Fruit fly (Drosophila melanogaster): ENCODE measurements around the gene CG46507.
"Not testable (repeated sequence)": the region's sequence is repeated elsewhere in the genome, so short reads cannot be mapped to it uniquely, and the experiment has no call there.

The CG46507 gene

DNA sequence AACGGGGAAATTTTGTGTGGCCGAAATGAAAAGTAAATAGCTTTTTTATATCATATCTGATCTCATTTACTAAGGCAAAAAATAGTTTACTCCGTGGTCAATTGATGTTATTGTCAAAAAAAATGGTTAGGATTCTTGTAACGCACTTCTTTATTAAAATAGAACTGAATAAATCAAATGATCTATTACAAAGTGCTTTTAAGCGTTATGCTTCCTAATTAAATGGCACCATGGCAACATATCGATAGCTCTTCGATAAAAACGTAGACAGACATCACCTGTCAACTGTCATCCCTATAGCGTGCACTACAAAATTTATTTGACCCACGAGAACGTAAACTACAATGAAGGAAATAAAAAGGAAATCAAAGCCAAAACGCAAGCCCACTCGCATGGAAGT, 29.2 kb downstream of the CG46507 start, which contains the start of gene CG46513:
CG46513 (plus strand) TSS at position 301 of the 400 bp plus-strand sequence.
- TF ChIP-seq rgr (GFP tag; optimal IDR thresholded peaks at IDR 0.05); h (GFP tag; optimal IDR thresholded peaks at IDR 0.05); pan (optimal IDR thresholded peaks at IDR 0.05): not testable (repeated sequence)

DNA sequence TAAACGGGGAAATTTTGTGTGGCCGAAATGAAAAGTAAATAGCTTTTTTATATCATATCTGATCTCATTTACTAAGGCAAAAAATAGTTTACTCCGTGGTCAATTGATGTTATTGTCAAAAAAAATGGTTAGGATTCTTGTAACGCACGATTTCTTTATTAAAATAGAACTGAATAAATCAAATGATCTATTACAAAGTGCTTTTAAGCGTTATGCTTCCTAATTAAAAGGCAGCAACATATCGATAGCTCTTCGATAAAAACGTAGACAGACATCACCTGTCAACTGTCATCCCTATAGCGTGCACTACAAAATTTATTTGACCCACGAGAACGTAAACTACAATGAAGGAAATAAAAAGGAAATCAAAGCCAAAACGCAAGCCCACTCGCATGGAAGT, 34.2 kb downstream of the CG46507 start, which contains the start of gene CG46514:
CG46514 (plus strand) TSS at position 301 of the 400 bp plus-strand sequence.
- not testable (repeated sequence) for TF ChIP-seq pan (optimal IDR thresholded peaks at IDR 0.05); woc (GFP tag; optimal IDR thresholded peaks at IDR 0.05); Sp1 (GFP tag; optimal IDR thresholded peaks at IDR 0.05)

DNA sequence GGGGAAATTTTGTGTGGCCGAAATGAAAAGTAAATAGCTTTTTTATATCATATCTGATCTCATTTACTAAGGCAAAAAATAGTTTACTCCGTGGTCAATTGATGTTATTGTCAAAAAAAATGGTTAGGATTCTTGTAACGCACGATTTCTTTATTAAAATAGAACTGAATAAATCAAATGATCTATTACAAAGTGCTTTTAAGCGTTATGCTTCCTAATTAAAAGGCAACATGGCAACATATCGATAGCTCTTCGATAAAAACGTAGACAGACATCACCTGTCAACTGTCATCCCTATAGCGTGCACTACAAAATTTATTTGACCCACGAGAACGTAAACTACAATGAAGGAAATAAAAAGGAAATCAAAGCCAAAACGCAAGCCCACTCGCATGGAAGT, 39.2 kb downstream of the CG46507 start, which contains the start of gene CG46515:
CG46515 (plus strand) TSS at position 301 of the 400 bp plus-strand sequence.
- TF ChIP-seq sage (GFP tag; optimal IDR thresholded peaks at IDR 0.05); Abd-B (GFP tag; optimal IDR thresholded peaks at IDR 0.05); Vsx2 (GFP tag; optimal IDR thresholded peaks at IDR 0.05; ENCODE audit: partially characterized antibody): not testable (repeated sequence)

DNA sequence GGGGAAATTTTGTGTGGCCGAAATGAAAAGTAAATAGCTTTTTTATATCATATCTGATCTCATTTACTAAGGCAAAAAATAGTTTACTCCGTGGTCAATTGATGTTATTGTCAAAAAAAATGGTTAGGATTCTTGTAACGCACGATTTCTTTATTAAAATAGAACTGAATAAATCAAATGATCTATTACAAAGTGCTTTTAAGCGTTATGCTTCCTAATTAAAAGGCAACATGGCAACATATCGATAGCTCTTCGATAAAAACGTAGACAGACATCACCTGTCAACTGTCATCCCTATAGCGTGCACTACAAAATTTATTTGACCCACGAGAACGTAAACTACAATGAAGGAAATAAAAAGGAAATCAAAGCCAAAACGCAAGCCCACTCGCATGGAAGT, 49.3 kb downstream of the CG46507 start, which contains the start of gene CG46516:
CG46516 (plus strand) TSS at position 301 of the 400 bp plus-strand sequence.
- TF ChIP-seq OdsH (GFP tag; optimal IDR thresholded peaks at IDR 0.05); usp (GFP tag; optimal IDR thresholded peaks at IDR 0.05); dsf (GFP tag; optimal IDR thresholded peaks at IDR 0.05; ENCODE audit: borderline replicate concordance): not testable (repeated sequence)

All from whole organism, wandering third instar larva.